Fruit fly (Drosophila melanogaster) whole organism: Measurements from ENCODE around the gene CG12470.

Source experiments
- CG8478 ChIP-seq: fragments of >200 bp; optimal IDR thresholded peaks from 2 replicates; lab custom pipeline; 2018; ENCODE audit warnings: inconsistent platforms
- Dll ChIP-seq: fragments of >200 bp; optimal IDR thresholded peaks from 2 replicates; lab custom pipeline; 2017
- EcR ChIP-seq, 2 experiments: fragments of >200 bp; optimal IDR thresholded peaks; 2 replicates each; lab custom pipeline; 2017; ENCODE audit warnings: missing biosample characterization in 2 of 2, missing genetic modification characterization in 2 of 2, missing genetic modification reagents in 2 of 2
- pan ChIP-seq: fragments of >200 bp; optimal IDR thresholded peaks from 2 replicates; lab custom pipeline; 2017
- usp ChIP-seq: fragments of >200 bp; optimal IDR thresholded peaks from 2 replicates; lab custom pipeline; 2017; ENCODE audit warnings: missing biosample characterization, missing genetic modification characterization, mixed read lengths

DNA sequence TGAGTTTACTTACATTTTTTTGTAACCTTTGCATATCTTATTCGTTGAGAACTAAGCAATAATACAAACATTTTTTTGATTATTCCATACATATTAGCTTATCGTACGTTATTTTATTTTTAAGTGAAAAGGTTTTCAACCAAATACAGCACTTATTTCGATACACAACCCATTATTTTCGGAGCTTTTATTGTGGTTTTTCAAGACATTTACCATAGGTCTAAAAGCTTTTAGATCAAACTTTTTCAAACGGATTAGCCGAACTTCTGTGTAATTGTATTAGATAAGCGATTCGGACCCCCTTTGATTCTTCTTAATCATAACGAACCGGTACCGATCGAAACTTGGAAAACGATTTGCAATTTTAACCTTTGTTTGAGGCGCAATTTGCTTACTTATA, 43.5 kb downstream of the CG12470 start:
- TF ChIP-seq pan (lab: Kevin White, UChicago) (no peak), Dll (lab: Kevin White, UChicago) (no peak), EcR (GFP tag; optimal IDR thresholded peaks at IDR 0.05; lab: Kevin White, UChicago) (no peak), CG8478 (lab: Kevin White, UChicago) (no peak), usp (GFP tag; lab: Kevin White, UChicago) (no peak)
